Worm (Caenorhabditis elegans) whole organism, midembryonic: ENCODE data around the gene C28D4.18.
"Not testable (repeated sequence)": the region's sequence is repeated elsewhere in the genome, so short reads cannot be mapped to it uniquely, and the experiment has no call there.

ENCODE experiments used
- T22C8.4 ChIP-seq: fragments of 200-800 bp; sonication (Bioruptor generic); IDR thresholded peaks from 2 replicates; pipeline ENCODE4 v1.3.6; 2022; ENCODE audit warnings: missing genetic modification characterization, missing compliant biosample characterization
- cog-1 ChIP-seq: sonication (generic microtip); optimal IDR thresholded peaks from 2 replicates; lab custom pipeline; 2016; ENCODE audit warnings: missing genetic modification characterization, missing compliant biosample characterization
- flt-1 ChIP-seq: fragments of 200-800 bp; sonication (Bioruptor generic); IDR thresholded peaks from 2 replicates; pipeline ENCODE4 v1.3.6; 2022; ENCODE audit warnings: missing genetic modification characterization, missing compliant biosample characterization
- klf-2 ChIP-seq: fragments of 200-800 bp; sonication (Bioruptor generic); conservative IDR thresholded peaks from 2 replicates; pipeline ENCODE4 v1.3.6; 2022; ENCODE audit warnings: missing genetic modification reagents, missing genetic modification characterization, missing compliant biosample characterization
- med-1 ChIP-seq: sonication (generic microtip); optimal IDR thresholded peaks from 2 replicates; lab custom pipeline; 2017; ENCODE audit warnings: missing genetic modification characterization, mild to moderate bottlenecking, missing compliant biosample characterization, antibody characterized with exemption, missing genetic modification reagents; ENCODE audit not compliant: insufficient read depth
- ref-1 ChIP-seq: fragments of 200-800 bp; sonication (Bioruptor generic); conservative IDR thresholded peaks from 2 replicates; pipeline ENCODE4 v1.3.6; 2022; ENCODE audit warnings: missing genetic modification reagents, missing genetic modification characterization, missing compliant biosample characterization
- tab-1 ChIP-seq: fragments of 200-800 bp; sonication (Bioruptor generic); IDR thresholded peaks from 2 replicates; pipeline ENCODE4 v1.3.6; 2022; ENCODE audit warnings: missing genetic modification characterization, missing compliant biosample characterization
- ztf-23 ChIP-seq: fragments of 200-800 bp; sonication (Bioruptor generic); IDR thresholded peaks from 2 replicates; pipeline ENCODE4 v1.3.6; 2022; ENCODE audit warnings: missing genetic modification reagents, missing genetic modification characterization, missing compliant biosample characterization
- ztf-29 ChIP-seq: fragments of 200-800 bp; sonication (Bioruptor generic); IDR thresholded peaks from 2 replicates; pipeline ENCODE4 v1.3.6; 2022; ENCODE audit warnings: missing genetic modification reagents, missing genetic modification characterization, missing compliant biosample characterization

The C28D4.18 gene

ce11 chrIV:9688715-9689114 is 36.4 kb upstream of the C28D4.18 start, which contains the start of gene msp-76:
msp-76 (plus strand) TSS chrIV:9689015.
- TF ChIP-seq T22C8.4; flt-1 (GFP tag; lab: Robert Waterston, UW); klf-2: not testable (repeated sequence)

DNA sequence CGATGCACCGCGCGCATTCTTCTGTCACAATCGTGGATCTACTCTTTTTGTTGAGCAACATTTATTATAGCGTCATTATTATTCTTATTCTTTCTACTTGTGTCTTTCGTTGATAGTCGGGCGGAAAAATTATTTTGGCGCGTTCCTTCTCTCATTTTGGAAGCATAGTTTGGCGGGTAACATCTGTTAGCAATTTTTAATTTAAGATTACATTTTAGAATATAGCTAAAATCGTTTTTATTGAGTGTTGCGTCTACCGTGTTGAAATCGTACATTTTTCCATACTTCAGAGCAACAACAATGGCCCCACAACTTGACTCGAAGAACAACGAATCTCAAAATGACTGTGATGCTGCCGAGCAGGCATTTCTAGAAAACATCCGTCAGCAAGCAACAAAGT is 34.4 kb upstream of the C28D4.18 start, which contains the start of gene sdz-36:
Gene sdz-36 (plus strand): TSS at position 301 of the 400 bp plus-strand sequence.
- TF ChIP-seq ztf-23 (GFP tag; lab: Robert Waterston, UW) (no peak), tab-1 (no peak), ref-1 (GFP tag; lab: Robert Waterston, UW) (no peak), cog-1 (tag; lab: Kevin White, UChicago) (no peak), T22C8.4 (no peak), med-1 (no peak), ztf-29 (GFP tag; lab: Robert Waterston, UW) (no peak), klf-2 (no peak), flt-1 (GFP tag; lab: Robert Waterston, UW) (no peak)

DNA sequence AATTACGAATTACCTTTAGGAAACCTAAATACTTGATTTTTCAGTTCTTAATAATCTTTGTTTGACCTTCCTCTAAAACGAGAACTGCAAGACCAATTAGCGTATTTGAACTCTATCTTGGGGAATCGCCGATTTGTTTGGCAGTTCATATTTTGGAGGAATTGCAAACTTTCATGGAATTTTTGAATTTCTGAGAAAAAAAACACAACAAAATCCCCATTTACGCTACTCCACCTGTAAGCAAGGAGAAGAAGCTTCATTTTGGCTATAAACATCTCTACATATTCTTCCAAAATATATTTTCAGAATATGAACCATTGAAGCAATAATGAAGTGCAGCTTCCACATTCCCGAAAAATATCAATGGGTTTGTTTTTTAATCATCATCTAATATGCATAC is 32.2 kb upstream of the C28D4.18 start, which contains the start of gene twk-9:
Gene twk-9 (plus strand): TSS at position 301 of the 400 bp plus-strand sequence.
- no peak for TF ChIP-seq T22C8.4
- TF ChIP-seq med-1 = no peak
- no peak for TF ChIP-seq klf-2
- no peak for TF ChIP-seq ref-1 (GFP tag; lab: Robert Waterston, UW)
- no peak for TF ChIP-seq flt-1 (GFP tag; lab: Robert Waterston, UW)
- no peak for TF ChIP-seq cog-1 (tag; lab: Kevin White, UChicago)
- TF ChIP-seq tab-1 = no peak
- TF ChIP-seq ztf-29 (GFP tag; lab: Robert Waterston, UW) = no peak

- TF ChIP-seq T22C8.4 (no peak), ztf-23 (GFP tag; lab: Robert Waterston, UW) (no peak), tab-1 (no peak), flt-1 (GFP tag; lab: Robert Waterston, UW) (no peak), ref-1 (GFP tag; lab: Robert Waterston, UW) (no peak), cog-1 (tag; lab: Kevin White, UChicago) (no peak), klf-2 (no peak), med-1 (no peak), ztf-29 (GFP tag; lab: Robert Waterston, UW) (no peak)
Measured at ce11 chrIV:9696513-9696912, 28.6 kb upstream of the C28D4.18 start.

DNA sequence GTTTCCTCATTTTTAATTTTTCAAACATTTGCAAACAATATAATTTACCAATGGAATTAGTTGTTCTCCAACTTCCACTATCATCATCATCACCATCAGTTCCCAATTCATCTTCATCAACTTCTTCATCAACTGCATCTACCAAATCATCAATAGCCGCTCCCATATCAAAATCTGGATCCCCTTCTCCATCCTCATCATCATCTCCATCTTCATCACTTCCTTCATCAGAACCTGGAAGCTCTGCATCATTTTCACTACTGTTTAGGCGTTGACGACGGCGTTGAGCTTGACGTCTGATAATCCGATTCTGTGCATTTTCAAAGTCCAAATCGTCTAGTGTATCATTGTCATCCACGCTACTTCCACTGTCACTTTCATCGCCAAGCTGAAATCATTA is 27.2 kb upstream of the C28D4.18 start:
- TF ChIP-seq ztf-29 (GFP tag; lab: Robert Waterston, UW) (no peak), tab-1 (no peak), T22C8.4 (no peak), cog-1 (tag; lab: Kevin White, UChicago) (no peak), ref-1 (GFP tag; lab: Robert Waterston, UW) (no peak), med-1 (no peak), ztf-23 (GFP tag; lab: Robert Waterston, UW) (no peak), klf-2 (no peak), flt-1 (GFP tag; lab: Robert Waterston, UW) (no peak)

ce11 chrIV:9699062-9699461 is 26.0 kb upstream of the C28D4.18 start:
- TF ChIP-seq ztf-23 (GFP tag; lab: Robert Waterston, UW) (no peak), ref-1 (GFP tag; lab: Robert Waterston, UW) (no peak), T22C8.4 (no peak), tab-1 (no peak), ztf-29 (GFP tag; lab: Robert Waterston, UW) (no peak), flt-1 (GFP tag; lab: Robert Waterston, UW) (no peak), cog-1 (tag; lab: Kevin White, UChicago) (no peak), klf-2 (no peak), med-1 (no peak)

DNA sequence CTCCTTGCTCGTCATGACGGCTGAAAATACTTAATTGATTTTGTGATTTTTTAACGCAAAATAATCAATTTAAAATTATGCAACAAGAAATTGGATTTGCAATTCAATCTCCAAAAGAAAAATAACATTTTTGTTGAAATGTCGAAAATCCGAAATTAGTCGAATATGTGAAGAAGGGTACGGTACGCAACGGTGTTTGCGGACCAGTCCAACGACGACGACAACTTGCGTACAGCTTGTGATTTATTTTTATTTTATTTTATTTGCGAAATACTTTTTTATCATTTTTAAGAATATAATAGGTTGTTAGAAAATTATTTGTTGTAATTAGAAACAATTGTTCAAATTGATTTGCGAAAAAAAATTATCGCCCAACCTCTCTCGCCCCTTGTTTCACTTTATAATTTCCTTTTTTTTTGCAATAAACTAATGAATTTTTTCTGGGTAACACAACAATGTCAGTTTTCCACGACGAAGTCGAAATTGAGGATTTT is 18.3 kb upstream of the C28D4.18 start, which contains the start of the genes dcaf-1 and dph-3:
Gene dcaf-1 (minus strand): TSS at position 20 of the 494 bp plus-strand sequence.
Gene dph-3 (plus strand): TSS at position 444 of the 494 bp plus-strand sequence.
- TF ChIP-seq med-1 (no peak), ztf-29 (GFP tag; lab: Robert Waterston, UW) (no peak), cog-1 (tag; lab: Kevin White, UChicago) (no peak), ref-1 (GFP tag; lab: Robert Waterston, UW) (no peak), flt-1 (GFP tag; lab: Robert Waterston, UW) (no peak), ztf-23 (GFP tag; lab: Robert Waterston, UW) (no peak), tab-1 (no peak), klf-2 (no peak), T22C8.4 (no peak)

- no peak for TF ChIP-seq T22C8.4
- no peak for TF ChIP-seq ztf-29 (GFP tag; lab: Robert Waterston, UW)
- TF ChIP-seq med-1 = no peak
- no peak for TF ChIP-seq ref-1 (GFP tag; lab: Robert Waterston, UW)
- TF ChIP-seq cog-1 (tag; lab: Kevin White, UChicago) = no peak
- TF ChIP-seq flt-1 (GFP tag; lab: Robert Waterston, UW) = no peak
- no peak for TF ChIP-seq tab-1
- no peak for TF ChIP-seq klf-2
- TF ChIP-seq ztf-23 (GFP tag; lab: Robert Waterston, UW) = no peak
Measured at ce11 chrIV:9709205-9709604, 15.9 kb upstream of the C28D4.18 start, which contains the start of gene ant-1.3. ant-1.3 (minus strand) TSS chrIV:9709305.

DNA sequence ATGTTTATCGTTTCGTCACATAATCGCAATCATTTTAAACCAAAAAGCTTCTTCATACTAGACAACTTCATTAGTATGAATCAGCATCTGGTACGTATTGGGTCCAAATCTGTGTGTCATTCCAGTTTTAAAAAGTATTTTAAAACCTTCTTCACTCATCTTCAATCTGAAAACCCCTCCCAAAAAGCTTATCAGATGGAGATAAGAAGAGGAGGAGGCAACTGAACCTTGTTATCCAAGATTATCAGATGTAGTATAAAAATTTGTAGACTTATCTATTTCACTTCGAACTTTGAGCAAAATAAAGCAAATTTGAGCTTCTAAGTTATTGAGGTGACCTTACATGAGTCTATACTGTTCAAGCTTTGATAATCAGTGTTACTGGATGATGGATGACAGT is 15.2 kb upstream of the C28D4.18 start, which contains the start of gene nhr-38:
Gene nhr-38 (plus strand): TSS at position 301 of the 400 bp plus-strand sequence.
- TF ChIP-seq flt-1 (GFP tag; lab: Robert Waterston, UW) (no peak), cog-1 (tag; lab: Kevin White, UChicago) (no peak), klf-2 (no peak), ztf-29 (GFP tag; lab: Robert Waterston, UW) (no peak), tab-1 (no peak), T22C8.4 (no peak), ref-1 (GFP tag; lab: Robert Waterston, UW) (no peak), med-1 (no peak), ztf-23 (GFP tag; lab: Robert Waterston, UW) (no peak)

- TF ChIP-seq med-1 = no peak
- no peak for TF ChIP-seq cog-1 (tag; lab: Kevin White, UChicago)
- TF ChIP-seq ztf-23 (GFP tag; lab: Robert Waterston, UW) = no peak
- TF ChIP-seq T22C8.4 = no peak
- TF ChIP-seq ref-1 (GFP tag; lab: Robert Waterston, UW) = no peak
- no peak for TF ChIP-seq ztf-29 (GFP tag; lab: Robert Waterston, UW)
- TF ChIP-seq flt-1 (GFP tag; lab: Robert Waterston, UW) = no peak
- no peak for TF ChIP-seq klf-2
- no peak for TF ChIP-seq tab-1
Measured at ce11 chrIV:9712782-9713181, 12.3 kb upstream of the C28D4.18 start, which contains the start of gene K01H12.4. K01H12.4 (plus strand) TSS chrIV:9713082.
